Worm (Caenorhabditis elegans) whole organism, midembryonic: Measurements from ENCODE around the gene prx-19.

Source experiments
- T22C8.4 ChIP-seq: fragments of 200-800 bp; sonication (Bioruptor generic); IDR thresholded peaks from 2 replicates; pipeline ENCODE4 v1.3.6; 2022; ENCODE audit warnings: missing genetic modification characterization, missing compliant biosample characterization
- cog-1 ChIP-seq: sonication (generic microtip); optimal IDR thresholded peaks from 2 replicates; lab custom pipeline; 2016; ENCODE audit warnings: missing genetic modification characterization, missing compliant biosample characterization
- flt-1 ChIP-seq: fragments of 200-800 bp; sonication (Bioruptor generic); IDR thresholded peaks from 2 replicates; pipeline ENCODE4 v1.3.6; 2022; ENCODE audit warnings: missing genetic modification characterization, missing compliant biosample characterization
- klf-2 ChIP-seq: fragments of 200-800 bp; sonication (Bioruptor generic); conservative IDR thresholded peaks from 2 replicates; pipeline ENCODE4 v1.3.6; 2022; ENCODE audit warnings: missing genetic modification reagents, missing genetic modification characterization, missing compliant biosample characterization
- med-1 ChIP-seq: sonication (generic microtip); optimal IDR thresholded peaks from 2 replicates; lab custom pipeline; 2017; ENCODE audit warnings: missing genetic modification characterization, mild to moderate bottlenecking, missing compliant biosample characterization, antibody characterized with exemption, missing genetic modification reagents; ENCODE audit not compliant: insufficient read depth
- ref-1 ChIP-seq: fragments of 200-800 bp; sonication (Bioruptor generic); conservative IDR thresholded peaks from 2 replicates; pipeline ENCODE4 v1.3.6; 2022; ENCODE audit warnings: missing genetic modification reagents, missing genetic modification characterization, missing compliant biosample characterization
- tab-1 ChIP-seq: fragments of 200-800 bp; sonication (Bioruptor generic); IDR thresholded peaks from 2 replicates; pipeline ENCODE4 v1.3.6; 2022; ENCODE audit warnings: missing genetic modification characterization, missing compliant biosample characterization
- ztf-23 ChIP-seq: fragments of 200-800 bp; sonication (Bioruptor generic); IDR thresholded peaks from 2 replicates; pipeline ENCODE4 v1.3.6; 2022; ENCODE audit warnings: missing genetic modification reagents, missing genetic modification characterization, missing compliant biosample characterization
- ztf-29 ChIP-seq: fragments of 200-800 bp; sonication (Bioruptor generic); IDR thresholded peaks from 2 replicates; pipeline ENCODE4 v1.3.6; 2022; ENCODE audit warnings: missing genetic modification reagents, missing genetic modification characterization, missing compliant biosample characterization

prx-19 gene

DNA sequence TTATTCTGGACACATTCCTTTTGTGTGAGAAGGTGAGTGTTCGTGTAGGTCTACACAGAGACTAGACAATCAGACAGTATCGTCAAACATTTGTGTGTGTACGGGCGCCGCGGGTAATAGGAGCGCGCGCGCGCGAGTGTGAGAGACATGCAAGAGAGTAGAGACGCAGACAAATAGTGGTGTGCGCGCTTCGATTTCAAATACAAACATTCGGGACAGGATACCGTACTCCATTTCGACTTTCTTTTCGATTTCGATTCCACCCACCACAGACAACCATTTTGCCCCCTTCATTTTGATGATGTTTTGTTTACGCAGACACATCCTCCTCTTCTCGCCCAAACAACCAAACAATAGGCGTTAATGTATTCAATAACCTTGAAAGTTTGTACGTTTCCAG, 14.3 kb downstream of the prx-19 start:
- no peak for TF ChIP-seq T22C8.4 (GFP tag; lab: Robert Waterston, UW)
- TF ChIP-seq cog-1 (tag; lab: Kevin White, UChicago), result peak; percentile 23
- peak; percentile 67; the same call in 1 of the 2 replicates for TF ChIP-seq flt-1 (GFP tag; lab: Robert Waterston, UW)

DNA sequence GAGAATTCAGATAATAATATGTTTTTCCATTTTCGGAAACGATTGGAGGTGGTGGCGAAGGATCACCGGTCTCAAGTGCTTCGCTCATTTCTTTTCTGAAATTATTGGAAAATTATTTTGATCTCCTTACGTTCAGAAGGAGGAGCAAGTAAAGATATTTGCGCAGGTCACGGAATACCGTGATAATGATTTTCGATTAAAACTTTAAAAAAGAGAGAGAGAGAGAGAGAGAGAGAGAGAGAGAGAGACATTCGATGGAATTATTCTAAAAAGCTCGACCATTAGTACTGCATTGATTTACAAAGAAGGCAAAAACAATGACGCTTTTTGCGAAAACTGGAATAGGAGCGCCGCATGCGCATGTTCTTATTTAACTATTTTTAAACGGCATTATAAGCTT, 16.8 kb downstream of the prx-19 start, which contains the start of gene ztf-1:
ztf-1 (minus strand) TSS at position 101 of the 400 bp plus-strand sequence.
- TF ChIP-seq ztf-29 (GFP tag; lab: Robert Waterston, UW), result no peak
- TF ChIP-seq med-1, result no peak
- no peak for TF ChIP-seq T22C8.4 (GFP tag; lab: Robert Waterston, UW)
- TF ChIP-seq ztf-23 (GFP tag; lab: Robert Waterston, UW), result no peak
- no peak for TF ChIP-seq flt-1 (GFP tag; lab: Robert Waterston, UW)

ce11 chrIII:8791235-8791634, 17.9 kb downstream of the prx-19 start, which contains the start of the genes zfp-1 and F54F2.14:
Gene zfp-1 (plus strand): TSS chrIII:8791535.
Gene F54F2.14 (plus strand): TSS chrIII:8791546.
- TF ChIP-seq cog-1 (tag; lab: Kevin White, UChicago) (no peak), klf-2 (GFP tag; lab: Robert Waterston, UW) (no peak), ztf-23 (GFP tag; lab: Robert Waterston, UW) (no peak), T22C8.4 (GFP tag; lab: Robert Waterston, UW) (no peak), ref-1 (GFP tag; lab: Robert Waterston, UW) (no peak), tab-1 (GFP tag; lab: Robert Waterston, UW) (no peak), ztf-29 (GFP tag; lab: Robert Waterston, UW) (no peak), med-1 (no peak), flt-1 (GFP tag; lab: Robert Waterston, UW) (no peak)

ce11 chrIII:8788690-8789089, 20.4 kb downstream of the prx-19 start:
- TF ChIP-seq ztf-29 (GFP tag; lab: Robert Waterston, UW), result no peak
- TF ChIP-seq med-1, result no peak
- TF ChIP-seq ref-1 (GFP tag; lab: Robert Waterston, UW), result no peak
- no peak for TF ChIP-seq T22C8.4 (GFP tag; lab: Robert Waterston, UW)
- TF ChIP-seq cog-1 (tag; lab: Kevin White, UChicago), result no peak
- no peak for TF ChIP-seq klf-2 (GFP tag; lab: Robert Waterston, UW)
- TF ChIP-seq ztf-23 (GFP tag; lab: Robert Waterston, UW), result no peak
- TF ChIP-seq tab-1 (GFP tag; lab: Robert Waterston, UW), result no peak
- no peak for TF ChIP-seq flt-1 (GFP tag; lab: Robert Waterston, UW)

DNA sequence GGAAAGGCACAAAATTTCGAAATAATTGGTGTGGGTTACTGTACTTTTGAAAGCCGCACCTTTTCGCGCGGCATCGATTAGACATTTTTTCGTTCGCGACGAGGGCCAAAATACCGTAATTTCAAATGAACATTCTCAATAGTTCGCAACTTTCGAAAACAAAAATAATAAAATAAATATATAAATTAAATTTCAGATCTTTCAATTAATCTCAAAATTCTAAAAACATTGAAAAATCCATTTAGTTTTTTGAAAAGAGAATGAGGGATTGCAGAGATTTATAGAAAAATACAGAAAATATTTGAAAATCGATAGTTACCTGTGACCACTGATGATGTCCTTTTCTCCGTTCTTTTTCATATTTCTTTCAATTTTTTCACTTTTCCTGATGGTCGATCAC, 23.0 kb downstream of the prx-19 start, which contains the start of gene K02D10.8:
K02D10.8 (plus strand) TSS at position 301 of the 400 bp plus-strand sequence.
- TF ChIP-seq ref-1 (GFP tag; lab: Robert Waterston, UW) (no peak), ztf-29 (GFP tag; lab: Robert Waterston, UW) (no peak), tab-1 (GFP tag; lab: Robert Waterston, UW) (no peak), flt-1 (GFP tag; lab: Robert Waterston, UW) (no peak), T22C8.4 (GFP tag; lab: Robert Waterston, UW) (no peak), klf-2 (GFP tag; lab: Robert Waterston, UW) (no peak), med-1 (no peak), cog-1 (tag; lab: Kevin White, UChicago) (no peak), ztf-23 (GFP tag; lab: Robert Waterston, UW) (no peak)

DNA sequence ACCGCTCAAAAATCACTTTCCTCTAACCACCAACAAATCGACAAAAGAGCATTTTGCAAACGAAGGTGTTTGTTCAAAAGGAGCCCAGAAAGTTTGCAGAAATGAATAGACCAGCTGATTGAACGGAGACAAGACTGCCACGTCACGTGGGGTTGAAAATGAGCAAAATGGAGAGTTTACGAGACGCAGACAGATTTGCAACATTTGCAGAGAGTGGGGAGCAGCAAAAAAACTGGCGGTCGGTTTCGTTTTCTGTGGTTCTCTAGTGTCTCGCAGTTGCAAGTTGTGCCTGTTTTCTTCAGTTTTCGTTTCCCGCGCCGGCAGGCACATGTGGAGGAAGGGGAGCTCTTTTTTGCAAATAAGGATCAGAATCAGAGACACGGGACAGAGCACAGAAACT, 23.7 kb downstream of the prx-19 start:
- no peak for TF ChIP-seq T22C8.4 (GFP tag; lab: Robert Waterston, UW)
- no peak for TF ChIP-seq klf-2 (GFP tag; lab: Robert Waterston, UW)
- TF ChIP-seq ztf-29 (GFP tag; lab: Robert Waterston, UW), result no peak
- TF ChIP-seq cog-1 (tag; lab: Kevin White, UChicago), result no peak
- no peak for TF ChIP-seq med-1
- no peak for TF ChIP-seq tab-1 (GFP tag; lab: Robert Waterston, UW)
- no peak for TF ChIP-seq flt-1 (GFP tag; lab: Robert Waterston, UW)
- TF ChIP-seq ztf-23 (GFP tag; lab: Robert Waterston, UW), result no peak
- no peak for TF ChIP-seq ref-1 (GFP tag; lab: Robert Waterston, UW)

DNA sequence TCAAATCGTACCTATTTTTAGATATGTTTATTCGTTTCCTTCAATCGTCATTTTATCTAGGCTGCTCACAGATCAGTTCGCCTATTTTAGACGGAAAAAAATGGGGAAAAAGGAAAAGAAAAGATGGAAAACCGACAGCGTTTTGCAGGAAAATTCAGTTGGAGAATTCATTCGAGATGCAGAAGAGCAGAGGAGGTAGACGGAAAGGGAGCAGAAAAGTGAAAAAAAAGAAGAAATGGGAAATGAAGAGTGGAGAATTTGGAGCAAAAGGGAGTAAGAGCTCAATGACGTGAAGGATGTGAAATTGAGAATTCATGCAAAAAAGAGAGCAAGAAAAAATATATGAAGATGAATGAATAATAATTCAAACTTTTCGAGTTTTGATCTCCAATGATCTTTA, 24.6 kb downstream of the prx-19 start:
- TF ChIP-seq ref-1 (GFP tag; lab: Robert Waterston, UW) (no peak), cog-1 (tag; lab: Kevin White, UChicago) (no peak), tab-1 (GFP tag; lab: Robert Waterston, UW) (no peak), T22C8.4 (GFP tag; lab: Robert Waterston, UW) (no peak), med-1 (no peak), ztf-29 (GFP tag; lab: Robert Waterston, UW) (no peak), ztf-23 (GFP tag; lab: Robert Waterston, UW) (no peak), flt-1 (GFP tag; lab: Robert Waterston, UW) (no peak), klf-2 (GFP tag; lab: Robert Waterston, UW) (no peak)

DNA sequence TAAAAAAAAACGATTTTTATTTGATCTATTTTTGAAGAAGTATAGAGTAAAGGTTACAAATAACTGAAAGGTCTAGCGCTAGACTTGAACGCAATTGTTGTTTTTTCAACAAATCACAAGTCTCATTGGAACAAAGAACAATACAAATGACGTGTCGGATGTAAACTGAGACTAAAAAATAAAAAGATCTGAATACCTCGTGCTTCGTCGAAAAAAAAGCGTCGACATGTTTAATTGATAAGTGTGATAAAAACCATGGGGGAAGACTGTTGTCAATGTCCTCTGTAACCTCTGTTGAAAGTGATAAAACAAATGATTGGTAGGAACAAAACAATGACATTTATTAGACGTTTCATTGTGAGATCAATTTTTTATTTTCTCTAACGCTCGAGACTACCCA, 26.4 kb downstream of the prx-19 start:
- TF ChIP-seq med-1 (no peak), klf-2 (GFP tag; lab: Robert Waterston, UW) (no peak), ref-1 (GFP tag; lab: Robert Waterston, UW) (no peak), flt-1 (GFP tag; lab: Robert Waterston, UW) (no peak), ztf-23 (GFP tag; lab: Robert Waterston, UW) (no peak), T22C8.4 (GFP tag; lab: Robert Waterston, UW) (no peak), tab-1 (GFP tag; lab: Robert Waterston, UW) (no peak), ztf-29 (GFP tag; lab: Robert Waterston, UW) (no peak), cog-1 (tag; lab: Kevin White, UChicago) (no peak)

- no peak for TF ChIP-seq T22C8.4 (GFP tag; lab: Robert Waterston, UW)
- no peak for TF ChIP-seq cog-1 (tag; lab: Kevin White, UChicago)
- no peak for TF ChIP-seq ztf-23 (GFP tag; lab: Robert Waterston, UW)
- TF ChIP-seq tab-1 (GFP tag; lab: Robert Waterston, UW), result no peak
- TF ChIP-seq ztf-29 (GFP tag; lab: Robert Waterston, UW), result no peak
- no peak for TF ChIP-seq med-1
- no peak for TF ChIP-seq klf-2 (GFP tag; lab: Robert Waterston, UW)
- TF ChIP-seq ref-1 (GFP tag; lab: Robert Waterston, UW), result no peak
- no peak for TF ChIP-seq flt-1 (GFP tag; lab: Robert Waterston, UW)
Observed at ce11 chrIII:8782080-8782479, 27.0 kb downstream of the prx-19 start.
